Fruit fly (Drosophila melanogaster) whole organism: ENCODE data around the gene Sce.
A peak's percentile ranks its signal among the peaks of the same experiment; 100 is the strongest.

Experiments used
- CG8478 ChIP-seq: fragments of >200 bp; optimal IDR thresholded peaks from 2 replicates; lab custom pipeline; 2018; ENCODE audit warnings: inconsistent platforms
- Dll ChIP-seq: fragments of >200 bp; optimal IDR thresholded peaks from 2 replicates; lab custom pipeline; 2017
- EcR ChIP-seq, 2 experiments: fragments of >200 bp; optimal IDR thresholded peaks; 2 replicates each; lab custom pipeline; 2017; ENCODE audit warnings: missing biosample characterization in 2 of 2, missing genetic modification characterization in 2 of 2, missing genetic modification reagents in 2 of 2
- pan ChIP-seq: fragments of >200 bp; optimal IDR thresholded peaks from 2 replicates; lab custom pipeline; 2017
- psq ChIP-seq: fragments of >200 bp; optimal IDR thresholded peaks from 2 replicates; lab custom pipeline; 2017
- usp ChIP-seq: fragments of >200 bp; optimal IDR thresholded peaks from 2 replicates; lab custom pipeline; 2017; ENCODE audit warnings: missing biosample characterization, missing genetic modification characterization, mixed read lengths

Gene Sce

DNA sequence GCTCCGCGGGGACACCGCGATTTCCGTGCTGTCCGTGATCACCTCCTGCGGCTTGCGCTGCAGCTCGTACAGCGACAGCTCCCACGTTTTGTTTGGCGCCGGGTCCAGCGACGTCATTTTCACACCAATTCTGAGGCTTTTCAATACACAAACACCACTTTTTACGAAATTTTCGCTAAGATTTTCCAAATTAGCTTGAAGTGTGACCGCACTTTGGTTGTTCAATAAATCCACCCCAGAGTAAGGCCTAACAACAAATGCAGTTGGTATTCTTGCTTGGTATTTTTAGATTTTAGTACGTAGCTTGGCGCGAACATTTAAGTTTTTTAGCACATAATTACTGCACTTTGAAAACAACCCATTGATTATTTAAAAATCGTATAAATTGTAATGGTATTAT is at the start of gene Sce:
TSS of gene Sce (minus strand) at position 231 of the 400 bp plus-strand sequence.
- no peak for TF ChIP-seq usp (GFP tag; lab: Kevin White, UChicago)
- no peak for TF ChIP-seq CG8478 (lab: Kevin White, UChicago)
- TF ChIP-seq EcR (GFP tag; optimal IDR thresholded peaks at IDR 0.05; lab: Kevin White, UChicago) = no peak
- TF ChIP-seq psq (lab: Kevin White, UChicago) = no peak
- no peak for TF ChIP-seq Dll
- TF ChIP-seq pan = no peak

DNA sequence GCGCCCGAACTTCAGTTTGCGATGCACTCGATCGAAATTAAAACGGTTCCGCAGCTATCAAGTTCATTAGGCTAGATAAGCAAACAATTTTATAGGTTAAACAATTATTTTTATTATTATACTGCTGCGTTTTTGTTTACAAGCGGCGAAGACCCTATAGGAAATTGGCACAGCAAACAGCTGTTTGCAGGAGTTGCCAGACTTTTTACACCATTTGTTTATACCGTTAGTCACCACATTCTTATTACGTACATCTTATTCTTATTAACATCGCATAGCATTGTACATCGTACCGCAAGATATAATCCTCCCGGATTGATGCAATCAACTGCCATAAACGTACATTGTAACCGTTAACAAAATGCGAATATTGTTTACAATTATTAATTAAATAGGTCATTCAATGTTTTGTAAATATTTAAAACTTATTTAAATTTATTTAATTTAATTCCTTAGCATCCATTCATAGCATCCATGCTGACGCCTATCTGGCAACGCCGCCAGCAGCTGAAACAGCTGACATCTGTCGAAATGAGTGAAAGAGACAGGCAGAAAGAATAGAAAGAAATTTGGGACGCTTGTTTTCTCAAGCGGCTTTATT is 24.9 kb upstream of the Sce start, which contains the start of the genes CROT and CG12877:
TSS of gene CROT (minus strand) at position 171 of the 601 bp plus-strand sequence.
TSS of gene CG12877 (plus strand) at position 520 of the 601 bp plus-strand sequence.
- TF ChIP-seq psq (lab: Kevin White, UChicago) (no peak), pan (no peak), usp (GFP tag; lab: Kevin White, UChicago) (no peak), EcR (GFP tag; optimal IDR thresholded peaks at IDR 0.05; lab: Kevin White, UChicago) (no peak), Dll (no peak), CG8478 (lab: Kevin White, UChicago) (no peak)

DNA sequence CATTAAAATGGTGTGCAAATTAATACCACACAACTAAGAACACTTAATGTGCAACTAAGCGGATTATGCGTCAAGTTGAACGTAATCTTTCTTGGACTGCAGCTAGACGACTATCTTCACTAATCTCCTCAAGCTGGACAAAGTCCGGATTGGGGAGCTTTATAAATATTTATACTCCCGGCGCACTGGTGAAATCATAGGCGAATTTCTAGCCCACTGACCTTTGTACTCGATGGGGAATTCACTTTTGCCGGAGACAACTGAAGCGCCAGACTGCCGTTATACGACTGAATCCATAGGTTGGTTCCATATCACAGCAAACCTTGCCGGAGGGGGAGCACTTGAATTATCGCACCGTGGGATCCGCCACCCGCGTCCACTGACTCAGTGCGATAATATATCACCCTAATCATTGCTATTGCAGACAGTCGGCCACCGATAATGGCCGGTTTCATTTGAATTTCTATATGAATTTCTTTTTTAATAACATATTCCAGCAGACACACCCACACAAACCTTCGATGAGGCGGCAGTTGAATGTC is 24.3 kb upstream of the Sce start:
- TF ChIP-seq usp (GFP tag; lab: Kevin White, UChicago) (no peak), Dll (no peak), pan (no peak), psq (lab: Kevin White, UChicago) (no peak), CG8478 (lab: Kevin White, UChicago) (no peak), EcR (GFP tag; optimal IDR thresholded peaks at IDR 0.05; lab: Kevin White, UChicago) (no peak)

DNA sequence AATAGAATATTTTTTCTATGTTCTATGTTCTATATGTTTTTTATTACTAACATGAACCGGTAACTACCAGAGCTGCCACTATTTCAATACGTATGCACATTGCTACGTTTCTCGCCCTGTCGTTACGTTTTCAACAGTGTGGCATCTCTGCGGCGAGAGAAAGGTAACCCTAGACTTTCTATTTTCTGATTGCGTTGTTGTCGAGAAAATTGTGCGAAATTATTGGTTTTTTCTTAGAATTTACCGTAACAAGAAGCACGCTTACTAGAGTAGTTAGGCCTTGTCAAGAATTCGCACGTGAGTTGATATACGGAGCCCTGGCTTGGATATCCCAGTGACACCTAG is 18.4 kb upstream of the Sce start, which contains the start of gene btz:
TSS of gene btz (plus strand) at position 133 of the 345 bp plus-strand sequence.
- TF ChIP-seq pan = no peak
- TF ChIP-seq EcR (GFP tag; optimal IDR thresholded peaks at IDR 0.05; lab: Kevin White, UChicago) = no peak
- TF ChIP-seq usp (GFP tag; lab: Kevin White, UChicago) = no peak
- no peak for TF ChIP-seq Dll
- TF ChIP-seq psq (lab: Kevin White, UChicago) = no peak
- no peak for TF ChIP-seq CG8478 (lab: Kevin White, UChicago)

DNA sequence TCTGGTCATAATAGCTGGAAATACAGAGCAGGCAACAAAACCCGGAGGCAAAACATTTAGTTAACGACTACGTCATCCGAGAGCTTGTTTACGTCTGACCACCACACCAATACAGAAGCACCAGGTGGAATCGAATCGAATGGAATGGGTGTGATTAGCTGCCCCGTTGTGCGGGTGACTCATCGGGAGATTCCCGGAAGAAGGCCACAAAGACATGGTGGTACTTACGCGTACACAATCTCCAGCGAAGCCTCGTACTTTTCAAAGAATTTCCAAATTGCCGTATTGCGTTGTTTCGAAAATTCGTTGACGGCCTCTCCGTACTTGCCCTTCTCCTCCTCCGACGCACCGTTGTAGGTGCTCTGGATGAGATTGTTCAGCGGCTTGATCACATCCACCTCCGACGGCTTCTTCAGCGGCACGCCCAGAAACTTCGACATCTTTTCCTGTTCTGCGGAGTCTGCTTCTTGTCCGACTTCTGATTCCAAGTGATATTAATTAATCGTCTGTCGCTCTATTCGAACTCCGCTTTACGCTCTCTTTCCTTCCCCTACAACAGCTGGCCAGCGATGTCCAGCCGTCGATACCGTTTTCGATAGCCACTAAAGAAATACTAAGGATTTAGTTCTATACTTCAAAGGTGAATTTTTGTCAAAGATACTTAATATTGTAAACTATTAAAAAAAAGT is 17.9 kb upstream of the Sce start, which contains the start of gene ALiX:
TSS of gene ALiX (minus strand) at position 571 of the 689 bp plus-strand sequence.
- no peak for TF ChIP-seq pan
- no peak for TF ChIP-seq psq (lab: Kevin White, UChicago)
- no peak for TF ChIP-seq CG8478 (lab: Kevin White, UChicago)
- TF ChIP-seq Dll = no peak
- no peak for TF ChIP-seq usp (GFP tag; lab: Kevin White, UChicago)
- no peak for TF ChIP-seq EcR (GFP tag; optimal IDR thresholded peaks at IDR 0.05; lab: Kevin White, UChicago)

DNA sequence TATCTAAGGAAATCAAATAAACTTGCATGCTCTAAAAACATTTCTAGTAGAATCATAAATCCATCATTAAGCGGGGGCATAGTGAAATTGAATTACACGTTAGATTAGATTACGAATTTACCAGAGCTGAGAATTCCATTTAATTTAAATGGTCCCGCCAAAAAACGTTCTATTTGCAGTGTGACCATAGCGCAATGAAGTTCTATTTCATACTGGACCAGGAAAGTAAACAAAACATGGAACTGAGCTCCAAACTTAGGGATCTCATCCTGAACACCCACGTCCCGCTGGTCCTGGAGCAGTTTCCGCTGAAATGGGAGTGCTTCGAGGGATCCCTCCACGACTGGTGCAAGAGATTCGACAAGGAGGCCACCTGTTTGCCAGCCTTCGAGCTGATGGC is 13.2 kb upstream of the Sce start, which contains the start of gene HSPBAP1:
TSS of gene HSPBAP1 (plus strand) at position 217 of the 400 bp plus-strand sequence.
- TF ChIP-seq EcR (GFP tag; optimal IDR thresholded peaks at IDR 0.05; lab: Kevin White, UChicago) = no peak
- no peak for TF ChIP-seq pan
- TF ChIP-seq CG8478 (lab: Kevin White, UChicago) = no peak
- TF ChIP-seq usp (GFP tag; lab: Kevin White, UChicago) = no peak
- TF ChIP-seq psq (lab: Kevin White, UChicago) = no peak
- no peak for TF ChIP-seq Dll

DNA sequence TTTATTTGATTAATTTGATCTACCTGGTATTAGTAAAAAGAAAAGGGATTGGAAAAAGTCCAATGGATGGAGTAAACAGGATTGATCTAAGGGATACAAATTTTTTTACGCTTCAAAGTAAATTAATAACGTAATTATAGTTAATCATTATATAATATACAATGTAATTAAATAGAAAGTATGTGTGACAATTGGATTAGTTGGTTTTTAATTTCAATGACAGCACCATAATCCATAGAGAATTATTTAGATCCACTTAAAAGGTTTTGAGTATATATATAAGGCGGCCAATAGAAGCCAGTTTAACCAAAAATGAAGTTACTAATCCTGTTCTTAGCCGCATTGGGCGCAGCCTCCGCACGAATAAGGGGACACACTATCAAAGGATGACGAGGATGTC is 12.8 kb upstream of the Sce start, which contains the start of gene Acp98AB:
TSS of gene Acp98AB (plus strand) at position 301 of the 400 bp plus-strand sequence.
- TF ChIP-seq pan = no peak
- TF ChIP-seq psq (lab: Kevin White, UChicago) = no peak
- no peak for TF ChIP-seq EcR (GFP tag; optimal IDR thresholded peaks at IDR 0.05; lab: Kevin White, UChicago)

DNA sequence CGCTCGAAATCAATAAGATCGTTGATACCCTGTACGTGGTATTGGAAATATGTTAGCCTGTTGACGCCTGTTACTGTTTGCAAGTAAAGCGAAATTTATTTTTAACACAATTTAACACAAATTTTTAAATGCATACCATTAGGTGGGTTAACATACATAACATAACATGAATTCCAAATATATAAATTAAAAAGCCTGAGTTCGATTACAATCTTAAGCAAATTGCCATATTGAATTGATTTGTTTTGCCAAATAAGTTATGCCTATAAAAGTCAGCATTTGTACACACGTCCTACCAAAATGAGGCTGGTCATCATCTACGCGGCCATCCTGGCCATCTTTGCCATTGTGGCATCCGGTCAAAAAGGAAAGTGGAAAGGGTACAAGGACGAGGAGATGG is 12.2 kb upstream of the Sce start, which contains the start of gene CG43319:
TSS of gene CG43319 (plus strand) at position 301 of the 400 bp plus-strand sequence.
- TF ChIP-seq pan (peak; percentile 61), psq (lab: Kevin White, UChicago) (no peak)

DNA sequence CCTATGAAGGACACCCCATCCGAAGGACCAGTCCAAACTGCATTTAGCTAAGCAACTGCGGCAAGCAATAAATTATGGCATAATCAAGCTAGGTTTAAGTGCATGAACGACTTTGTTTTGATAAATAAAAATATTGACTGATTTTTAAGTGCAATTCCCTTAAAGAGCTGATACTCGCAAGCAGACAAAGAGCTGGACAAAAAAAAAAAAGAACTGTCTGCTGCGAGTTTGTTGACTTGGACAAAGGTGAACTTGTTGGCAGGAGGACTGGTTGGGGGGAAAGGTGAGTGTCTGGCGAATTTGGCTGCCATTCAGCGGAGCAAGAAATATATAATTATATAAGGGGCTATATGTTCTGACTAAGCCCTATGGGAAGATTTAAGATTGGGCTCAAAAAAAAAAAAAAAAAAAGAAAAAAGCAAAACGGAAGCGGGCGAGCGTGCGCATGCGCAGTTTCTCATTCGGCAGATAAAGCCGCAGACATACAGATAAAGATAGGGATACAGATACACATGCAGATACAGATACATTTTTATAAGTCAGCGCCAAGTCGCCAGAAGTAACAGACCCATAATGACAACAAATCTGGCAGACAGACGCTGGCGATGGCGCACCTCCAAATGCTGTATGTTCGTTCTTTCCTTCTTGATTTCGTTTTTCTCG is 10.9 kb upstream of the Sce start:
- no peak for TF ChIP-seq EcR (GFP tag; optimal IDR thresholded peaks at IDR 0.05; lab: Kevin White, UChicago)

DNA sequence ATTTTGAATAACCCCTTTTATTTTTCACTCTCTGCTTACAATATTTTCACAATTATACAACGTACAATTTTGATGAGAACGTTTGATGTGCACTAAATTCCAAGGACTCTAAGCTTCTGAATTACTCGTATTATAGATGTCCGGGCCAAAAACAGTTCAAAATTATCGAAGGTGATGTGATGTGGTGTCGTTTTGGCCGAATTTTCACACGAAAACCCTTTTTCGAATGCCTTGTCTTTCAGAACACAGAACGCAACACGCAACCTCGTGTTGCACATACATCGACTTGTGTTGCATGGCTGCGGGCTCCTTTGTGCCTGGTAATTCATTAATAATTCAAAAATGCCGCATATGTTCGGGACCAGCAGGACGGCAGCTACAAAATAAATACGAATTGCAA is 6.2 kb upstream of the Sce start, which contains the start of gene CG31055:
TSS of gene CG31055 (minus strand) at position 101 of the 400 bp plus-strand sequence.
- no peak for TF ChIP-seq psq (lab: Kevin White, UChicago)
- TF ChIP-seq Dll = no peak
- no peak for TF ChIP-seq EcR (GFP tag; optimal IDR thresholded peaks at IDR 0.05; lab: Kevin White, UChicago)
- no peak for TF ChIP-seq CG8478 (lab: Kevin White, UChicago)
- no peak for TF ChIP-seq usp (GFP tag; lab: Kevin White, UChicago)
- no peak for TF ChIP-seq pan

DNA sequence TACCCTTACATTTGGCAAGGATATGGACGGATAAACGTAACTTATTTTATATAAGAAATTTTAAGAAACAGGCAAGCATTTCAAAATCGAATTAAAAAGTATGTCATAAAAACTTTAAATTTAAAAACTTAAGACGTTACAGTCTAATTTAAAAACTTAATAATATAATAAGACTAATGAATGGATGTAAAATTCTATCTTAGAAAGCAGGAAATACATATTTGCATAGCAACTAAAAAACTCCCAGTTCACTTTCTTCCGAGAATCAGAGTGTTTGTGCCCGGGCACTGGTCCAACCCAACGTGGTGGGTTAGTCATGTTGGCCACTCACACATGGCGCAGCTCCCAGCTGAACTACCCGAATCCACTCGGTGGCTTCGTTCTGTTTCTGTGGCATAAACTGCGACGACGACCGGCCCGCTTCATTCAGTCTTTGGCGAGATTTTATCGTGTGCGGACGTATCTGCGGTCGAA is 3.7 kb upstream of the Sce start, which contains the start of gene CG12880:
TSS of gene CG12880 (plus strand) at position 424 of the 474 bp plus-strand sequence.
- TF ChIP-seq pan = no peak
- TF ChIP-seq Dll = no peak
- TF ChIP-seq CG8478 (lab: Kevin White, UChicago) = no peak
- TF ChIP-seq EcR (GFP tag; optimal IDR thresholded peaks at IDR 0.05; lab: Kevin White, UChicago) = no peak
- TF ChIP-seq psq (lab: Kevin White, UChicago) = no peak
- no peak for TF ChIP-seq usp (GFP tag; lab: Kevin White, UChicago)
